Worm (Caenorhabditis elegans): ENCODE measurements around the gene tba-8.

DNA sequence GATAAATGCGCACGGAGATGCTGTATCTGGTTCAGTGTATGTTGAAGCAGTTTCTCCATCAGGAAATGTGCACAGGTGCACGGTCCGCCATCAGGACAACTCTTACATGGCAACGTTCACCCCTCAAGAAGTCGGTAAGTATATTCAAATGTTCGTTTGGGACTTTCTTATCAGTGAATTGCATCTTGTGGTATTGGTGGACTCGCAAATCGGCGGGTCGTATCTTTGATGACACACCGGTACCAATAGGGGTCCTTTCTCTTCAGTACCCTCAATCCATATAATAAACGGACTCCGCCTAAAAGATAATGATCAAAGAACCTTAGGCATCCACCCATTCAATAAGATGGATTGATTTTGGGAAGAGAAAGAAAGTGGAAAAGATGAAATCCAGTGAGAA is 52.2 kb downstream of the tba-8 start:
- TF ChIP-seq snpc-4 (GFP tag; optimal IDR thresholded peaks at IDR 0.05) (no peak), snpc-4 (tag; optimal IDR thresholded peaks at IDR 0.05) (no peak), lsy-27 (tag; optimal IDR thresholded peaks at IDR 0.05; ENCODE audit: borderline replicate concordance, insufficient read depth) (no peak), cebp-1 (GFP tag; IDR thresholded peaks at IDR 0.05) (no peak), cebp-1 (tag; optimal IDR thresholded peaks at IDR 0.05) (no peak), F10E7.11 (tag; optimal IDR thresholded peaks at IDR 0.05) (no peak), attf-3 (GFP tag; conservative IDR thresholded peaks at IDR 0.05) (no peak), unc-62 (GFP tag; optimal IDR thresholded peaks at IDR 0.05) (no peak), ama-1 (optimal IDR thresholded peaks at IDR 0.05) (no peak), ama-1 (GFP tag; optimal IDR thresholded peaks at IDR 0.05) (no peak)

Data from whole organism, young adult.